Worm (Caenorhabditis elegans): ENCODE measurements around the gene cbn-1.
A peak's percentile ranks its signal among the peaks of the same experiment; 100 is the strongest.

cbn-1 gene

DNA sequence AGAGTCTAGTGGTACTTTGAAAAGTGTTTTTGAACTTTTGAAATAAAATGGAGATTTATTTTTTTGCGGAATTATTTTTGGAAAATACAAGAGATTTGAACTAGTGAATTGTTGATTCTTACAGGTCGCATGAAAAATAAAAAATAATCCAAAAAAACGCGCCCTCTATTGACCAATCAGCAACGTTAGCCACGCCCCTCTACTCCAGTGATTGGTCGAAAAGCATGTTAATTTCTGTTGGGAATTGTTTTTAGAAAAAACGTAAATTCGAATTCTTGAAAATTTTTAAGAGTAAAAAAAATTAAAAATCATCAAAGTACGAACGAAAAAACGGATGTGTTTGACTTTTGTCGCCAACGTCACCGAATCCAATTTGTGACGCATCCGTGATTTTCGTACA is 38.1 kb upstream of the cbn-1 start:
- TF ChIP-seq ama-1 (optimal IDR thresholded peaks at IDR 0.05) (no peak), D1046.2 (GFP tag; IDR thresholded peaks at IDR 0.05) (no peak)

DNA sequence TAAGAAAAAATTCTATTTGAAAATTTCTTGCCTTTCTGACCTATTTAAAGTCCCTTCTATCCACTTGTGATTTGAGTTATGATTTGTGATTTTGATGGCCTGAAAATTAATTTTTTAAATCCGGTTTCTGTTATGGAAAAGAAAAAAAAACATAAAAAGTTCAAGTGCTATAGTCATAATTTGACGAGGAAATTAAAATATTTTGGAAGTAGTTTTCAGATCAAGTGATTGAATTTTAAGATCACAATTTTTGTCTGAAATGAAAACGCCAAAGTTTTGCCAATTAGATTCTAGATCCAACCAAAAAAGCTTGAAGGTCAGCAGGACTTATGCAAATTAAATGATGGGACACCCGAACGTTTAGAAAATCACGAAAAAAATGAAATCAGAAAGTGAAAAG is 35.1 kb upstream of the cbn-1 start, which contains the start of gene ptr-3:
ptr-3 (minus strand) TSS at position 101 of the 400 bp plus-strand sequence.
- no peak for TF ChIP-seq dmd-6 (GFP tag; IDR thresholded peaks at IDR 0.05)
- TF ChIP-seq hif-1 (tag; optimal IDR thresholded peaks at IDR 0.05) = no peak
- no peak for TF ChIP-seq nhr-25 (tag; optimal IDR thresholded peaks at IDR 0.05; ENCODE audit: borderline replicate concordance, insufficient read depth)
- TF ChIP-seq T20F7.1 (GFP tag; optimal IDR thresholded peaks at IDR 0.05) = no peak
- no peak for TF ChIP-seq F37D6.2 (tag; optimal IDR thresholded peaks at IDR 0.05)
- no peak for TF ChIP-seq dpl-1 (GFP tag; optimal IDR thresholded peaks at IDR 0.05)
- no peak for TF ChIP-seq daf-8 (GFP tag; IDR thresholded peaks at IDR 0.05)
- no peak for TF ChIP-seq lin-38 (GFP tag; IDR thresholded peaks at IDR 0.05)
- no peak for TF ChIP-seq hmg-1.1 (GFP tag; IDR thresholded peaks at IDR 0.05)
- no peak for TF ChIP-seq ztf-7 (tag; optimal IDR thresholded peaks at IDR 0.05)
- no peak for TF ChIP-seq mdt-29 (GFP tag; IDR thresholded peaks at IDR 0.05)

DNA sequence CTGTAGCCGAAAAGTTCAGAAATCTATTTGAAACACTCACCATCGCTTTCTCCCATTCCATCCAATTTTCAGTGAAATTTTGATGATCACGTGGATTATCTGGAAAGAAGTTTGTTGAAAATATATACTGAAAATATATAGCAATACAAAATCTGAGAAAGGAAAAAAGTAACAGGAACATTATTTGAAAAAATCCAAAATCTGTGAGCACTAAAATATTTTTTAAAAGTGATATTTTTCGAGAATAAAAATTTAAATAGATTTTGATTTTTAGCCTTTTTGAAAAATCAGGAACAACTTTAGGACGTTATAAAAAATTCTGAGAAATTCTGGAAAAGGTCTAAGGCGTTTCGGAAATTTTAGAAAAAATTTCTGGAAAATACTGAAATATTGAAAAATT is 24.6 kb upstream of the cbn-1 start, which contains the start of gene dmsr-4:
dmsr-4 (minus strand) TSS at position 101 of the 400 bp plus-strand sequence.
- no peak for TF ChIP-seq saeg-2 (GFP tag; IDR thresholded peaks at IDR 0.05)
- peak; percentile 46 for TF ChIP-seq aha-1 (tag)

ce11 chrII:354494-354893 is 22.2 kb upstream of the cbn-1 start:
- TF ChIP-seq ztf-7 (tag; optimal IDR thresholded peaks at IDR 0.05) (no peak), nhr-48 (tag; optimal IDR thresholded peaks at IDR 0.05) (no peak), ces-1 (GFP tag; optimal IDR thresholded peaks at IDR 0.05) (peak; percentile 80), ceh-62 (tag; optimal IDR thresholded peaks at IDR 0.05) (no peak), zfp-2 (tag; optimal IDR thresholded peaks at IDR 0.05) (no peak), rbr-2 (tag; optimal IDR thresholded peaks at IDR 0.05) (no peak)

DNA sequence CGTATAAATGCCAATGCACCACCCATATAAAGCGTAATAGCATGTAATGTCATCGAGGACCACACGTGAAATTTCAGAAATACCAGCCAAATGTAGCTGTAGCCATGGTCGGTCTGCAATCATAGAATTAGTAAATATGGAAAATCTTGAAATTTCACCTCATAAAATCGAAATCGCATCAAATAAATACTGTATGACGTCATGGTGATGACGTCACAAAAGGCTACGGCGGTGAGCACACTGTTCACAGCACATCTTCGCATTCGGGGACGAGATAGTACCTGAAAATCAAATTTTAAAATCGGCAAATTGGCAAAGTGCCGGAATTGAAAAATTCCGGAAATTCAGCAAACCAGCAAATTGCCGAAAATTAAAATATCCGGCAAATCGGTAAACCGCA is 17.4 kb upstream of the cbn-1 start:
- no peak for TF ChIP-seq unc-39 (tag; optimal IDR thresholded peaks at IDR 0.05)
- TF ChIP-seq unc-62 (GFP tag; optimal IDR thresholded peaks at IDR 0.05 in 1 of 2) = peak in 1 of 2 experiments; percentile 22
- TF ChIP-seq unc-62 (tag; optimal IDR thresholded peaks at IDR 0.05) = no peak

- peak; percentile 23 for TF ChIP-seq dpl-1 (GFP tag; optimal IDR thresholded peaks at IDR 0.05)
- TF ChIP-seq F26F4.8 (GFP tag; conservative IDR thresholded peaks at IDR 0.05) = no peak
- TF ChIP-seq lsy-2 (tag; optimal IDR thresholded peaks at IDR 0.05) = peak in 1 of 2 experiments; percentile 52
- no peak for TF ChIP-seq php-3 (GFP tag; IDR thresholded peaks at IDR 0.05)
- TF ChIP-seq jun-1 (tag; optimal IDR thresholded peaks at IDR 0.05) = no peak
- peak; percentile 7 for TF ChIP-seq ces-1 (GFP tag; optimal IDR thresholded peaks at IDR 0.05)
- peak; percentile 99 for TF ChIP-seq Y48G9A.11 (GFP tag; IDR thresholded peaks at IDR 0.05)
- TF ChIP-seq Y105C5A.15 (GFP tag; IDR thresholded peaks at IDR 0.05) = no peak
- TF ChIP-seq T20F7.1 (GFP tag; optimal IDR thresholded peaks at IDR 0.05) = peak; percentile 97
Measured at ce11 chrII:347734-348133, 15.4 kb upstream of the cbn-1 start, which contains the start of gene D1069.3. Gene D1069.3 (minus strand): TSS chrII:347891.

DNA sequence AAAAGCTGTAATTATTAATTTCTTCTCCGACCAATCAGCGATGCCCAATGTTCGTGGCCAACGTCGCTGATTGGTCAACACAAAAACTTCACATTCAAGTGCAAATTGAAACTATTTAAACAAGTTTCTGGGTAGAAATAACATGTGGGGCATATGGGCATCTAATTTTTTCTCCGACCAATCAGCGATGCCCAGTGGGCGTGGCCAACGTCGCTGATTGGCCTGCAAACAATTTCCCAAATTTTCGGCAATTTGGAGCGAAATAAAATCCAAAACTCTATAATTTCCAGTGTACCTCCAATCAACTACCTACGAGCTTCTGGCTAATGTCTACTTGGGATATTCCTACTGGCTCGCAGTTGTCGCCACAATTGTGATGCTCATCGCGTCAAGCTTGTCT is 9.0 kb upstream of the cbn-1 start:
- TF ChIP-seq aha-1 (tag) (peak; percentile 19), madf-5 (GFP tag; IDR thresholded peaks at IDR 0.05) (0 out of 4 replicates have a peak, but pooled peaks of 1 of the 2 experiments have one; percentile 25), hlh-30 (tag; optimal IDR thresholded peaks at IDR 0.05; ENCODE audit: insufficient read depth) (no peak)

All from whole organism, L4 larva.